Worm (Caenorhabditis elegans): Measurements from ENCODE around the gene Y50D4A.6.
A peak's percentile ranks its signal among the peaks of the same experiment; 100 is the strongest.

The Y50D4A.6 gene

ce11 chrV:1151324-1151742, 47.7 kb downstream of the Y50D4A.6 start (continued):
- TF ChIP-seq nhr-232 (tag; optimal IDR thresholded peaks at IDR 0.05) (peak; percentile 21), syd-9 (tag; optimal IDR thresholded peaks at IDR 0.05) (peak; percentile 96), ceh-14 (tag; optimal IDR thresholded peaks at IDR 0.05) (peak; percentile 97), T23F11.4 (GFP tag; optimal IDR thresholded peaks at IDR 0.05) (peak; percentile 88), rnt-1 (tag; optimal IDR thresholded peaks at IDR 0.05) (peak; percentile 99), ceh-2 (tag; optimal IDR thresholded peaks at IDR 0.05) (peak; percentile 79), pat-9 (tag; optimal IDR thresholded peaks at IDR 0.05) (peak; percentile 57), ceh-30 (tag; optimal IDR thresholded peaks at IDR 0.05) (peak; percentile 85), ceh-9 (tag; optimal IDR thresholded peaks at IDR 0.05) (no peak), dmd-4 (tag; optimal IDR thresholded peaks at IDR 0.05; ENCODE audit: borderline replicate concordance) (peak; percentile 61), npax-4 (tag; optimal IDR thresholded peaks at IDR 0.05) (no peak), Y22D7AL.16 (tag; optimal IDR thresholded peaks at IDR 0.05) (peak; percentile 12), ceh-19 (GFP tag; optimal IDR thresholded peaks at IDR 0.05) (peak; percentile 68), che-1 (tag; optimal IDR thresholded peaks at IDR 0.05) (peak; percentile 63), pha-2 (tag; optimal IDR thresholded peaks at IDR 0.05) (peak; percentile 64), unc-55 (GFP tag; optimal IDR thresholded peaks at IDR 0.05) (peak; percentile 92)

- TF ChIP-seq ceh-6 (GFP tag; optimal IDR thresholded peaks at IDR 0.05) (no peak), ceh-30 (tag; optimal IDR thresholded peaks at IDR 0.05) (no peak), fkh-10 (GFP tag; optimal IDR thresholded peaks at IDR 0.05) (peak; percentile 45), tbx-2 (tag; optimal IDR thresholded peaks at IDR 0.05) (no peak), unc-42 (tag; optimal IDR thresholded peaks at IDR 0.05) (peak; percentile 98), pax-1 (tag; optimal IDR thresholded peaks at IDR 0.05) (no peak), dve-1 (tag; optimal IDR thresholded peaks at IDR 0.05) (no peak), hlh-30 (tag; optimal IDR thresholded peaks at IDR 0.05; ENCODE audit: insufficient read depth) (no peak), ceh-2 (tag; optimal IDR thresholded peaks at IDR 0.05) (no peak), gmeb-2 (tag; optimal IDR thresholded peaks at IDR 0.05) (no peak), madf-2 (tag; optimal IDR thresholded peaks at IDR 0.05) (no peak), elt-4 (tag; optimal IDR thresholded peaks at IDR 0.05) (no peak), fkh-6 (tag; optimal IDR thresholded peaks at IDR 0.05) (no peak)
These were observed 49.1 kb downstream of the Y50D4A.6 start for ce11 chrV:1149734-1150669.

Data from whole organism, late embryonic.